Fruit fly (Drosophila melanogaster) whole organism, pupa: Measurements from ENCODE around the gene CG10013.

ENCODE experiments used
- CG10348 ChIP-seq: fragments of 200-800 bp; sonication (Bioruptor generic); IDR thresholded peaks from 2 replicates; pipeline ENCODE4 v1.3.6; 2022; ENCODE audit warnings: missing biosample characterization, missing genetic modification characterization
- CG15710 ChIP-seq: fragments of 200-800 bp; sonication (Bioruptor generic); optimal IDR thresholded peaks from 2 replicates; lab custom pipeline; 2018; ENCODE audit warnings: missing biosample characterization, mild to moderate bottlenecking, missing genetic modification characterization, moderate library complexity
- CG17806 ChIP-seq: fragments of 200-800 bp; sonication (Bioruptor generic); optimal IDR thresholded peaks from 2 replicates; lab custom pipeline; 2018; ENCODE audit warnings: missing biosample characterization, mild to moderate bottlenecking, missing genetic modification characterization, moderate library complexity
- CG32121 ChIP-seq: fragments of 200-800 bp; sonication (Bioruptor generic); IDR thresholded peaks from 2 replicates; pipeline ENCODE4 v1.3.6; 2022; ENCODE audit warnings: missing biosample characterization, missing genetic modification characterization
- CG34367 ChIP-seq: fragments of 200-800 bp; sonication (Bioruptor generic); optimal IDR thresholded peaks from 2 replicates; lab custom pipeline; 2018; ENCODE audit warnings: missing biosample characterization, mild to moderate bottlenecking, missing genetic modification characterization
- CG4496 ChIP-seq: fragments of 200-800 bp; sonication (Bioruptor generic); IDR thresholded peaks from 3 replicates; pipeline ENCODE4 v1.3.6; 2022; ENCODE audit warnings: missing biosample characterization, missing genetic modification characterization
- CG8159 ChIP-seq: fragments of 200-800 bp; sonication (Bioruptor generic); optimal IDR thresholded peaks from 3 replicates; lab custom pipeline; 2018; ENCODE audit warnings: missing biosample characterization, mild to moderate bottlenecking, missing genetic modification characterization, moderate library complexity
- CG9948 ChIP-seq: fragments of 200-800 bp; sonication (Bioruptor generic); optimal IDR thresholded peaks from 2 replicates; lab custom pipeline; 2018; ENCODE audit warnings: missing biosample characterization, mild to moderate bottlenecking, missing genetic modification characterization, moderate library complexity
- EcR ChIP-seq: fragments of 200-800 bp; sonication (Bioruptor generic); optimal IDR thresholded peaks from 3 replicates; lab custom pipeline; 2019; ENCODE audit warnings: missing biosample characterization, missing genetic modification characterization, mild to moderate bottlenecking, moderate library complexity, missing genetic modification reagents
- Ets98B ChIP-seq: fragments of 200-800 bp; sonication (Bioruptor generic); IDR thresholded peaks from 2 replicates; pipeline ENCODE4 v1.3.6; 2022; ENCODE audit warnings: missing biosample characterization, missing genetic modification characterization
- Pif1A ChIP-seq: fragments of 200-800 bp; sonication (Bioruptor generic); optimal IDR thresholded peaks from 3 replicates; lab custom pipeline; 2016; ENCODE audit warnings: missing biosample characterization, missing genetic modification characterization
- Pif1B ChIP-seq: fragments of 200-800 bp; sonication (Bioruptor generic); optimal IDR thresholded peaks from 3 replicates; lab custom pipeline; 2016; ENCODE audit warnings: missing biosample characterization, missing genetic modification characterization
- rn ChIP-seq: fragments of 200-800 bp; sonication (Bioruptor generic); IDR thresholded peaks from 2 replicates; pipeline ENCODE4 v1.3.6; 2022; ENCODE audit warnings: missing biosample characterization, missing genetic modification characterization

DNA sequence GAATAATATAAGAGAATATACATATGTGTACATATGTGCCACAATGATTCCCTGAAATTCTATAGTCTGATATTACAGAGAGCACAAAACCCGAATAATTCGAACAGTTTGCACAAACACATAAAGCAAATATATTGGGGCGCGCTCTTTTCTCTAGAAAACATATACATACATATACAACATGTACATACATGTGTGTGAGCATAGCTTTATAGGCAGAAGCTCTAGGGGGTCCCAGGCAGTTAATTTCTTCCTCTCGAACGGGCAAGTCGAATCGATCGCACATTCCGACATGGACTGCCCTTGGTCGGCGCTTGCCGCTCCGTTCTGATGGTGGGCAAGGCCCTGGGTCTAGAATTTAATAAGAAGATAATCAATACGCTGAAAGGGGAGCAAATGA lies 49.5 kb downstream of the CG10013 start, which contains the start of gene GstD3:
- TF ChIP-seq rn (no peak), Pif1A (GFP tag; lab: Kevin White, UChicago) (no peak), CG34367 (no peak), Ets98B (GFP tag; lab: Robert Waterston, UW) (no peak), CG4496 (GFP tag; lab: Robert Waterston, UW) (no peak), CG32121 (GFP tag; lab: Robert Waterston, UW) (no peak), Pif1B (no peak), CG9948 (tag; lab: Kevin White, UChicago) (no peak), CG15710 (tag; lab: Kevin White, UChicago) (no peak), CG8159 (tag; lab: Kevin White, UChicago) (no peak), CG10348 (GFP tag; lab: Robert Waterston, UW) (no peak), CG17806 (no peak), EcR (GFP tag; lab: Kevin White, UChicago) (peak; percentile 25)
